Fruit fly (Drosophila melanogaster) whole organism, embryonic: ENCODE measurements around the gene CG31174.
A peak's percentile ranks its signal among the peaks of the same experiment; 100 is the strongest.

Source experiments
- Aef1 ChIP-seq: fragments of 200-800 bp; sonication (Bioruptor generic); IDR thresholded peaks from 3 replicates; pipeline ENCODE4 v1.3.6; 2022; ENCODE audit warnings: missing biosample characterization, missing genetic modification characterization
- Antp ChIP-seq: fragments of 200-800 bp; sonication (Bioruptor generic); optimal IDR thresholded peaks from 3 replicates; lab custom pipeline; 2016; ENCODE audit warnings: missing biosample characterization, missing genetic modification characterization
- Awh ChIP-seq: fragments of 200-800 bp; sonication (Bioruptor generic); IDR thresholded peaks from 2 replicates; pipeline ENCODE4, ENCODE4 v1.3.6; 2022; ENCODE audit warnings: missing biosample characterization, missing genetic modification characterization
- CG10147 ChIP-seq: fragments of 200-800 bp; sonication (Bioruptor generic); optimal IDR thresholded peaks from 2 replicates; lab custom pipeline; 2019; ENCODE audit warnings: missing biosample characterization, mild to moderate bottlenecking, missing genetic modification characterization, moderate library complexity
- CG11085 ChIP-seq: fragments of 200-800 bp; sonication (Bioruptor generic); IDR thresholded peaks from 2 replicates; pipeline ENCODE4 v1.3.6; 2022; ENCODE audit warnings: missing biosample characterization, missing genetic modification characterization
- CG11456 ChIP-seq: fragments of 200-800 bp; sonication (Bioruptor generic); IDR thresholded peaks from 3 replicates; pipeline ENCODE4 v1.3.6; 2022; ENCODE audit warnings: missing biosample characterization, missing genetic modification characterization
- CG11560 ChIP-seq: fragments of 200-800 bp; sonication (Bioruptor generic); IDR thresholded peaks from 3 replicates; pipeline ENCODE4 v1.3.6; 2022; ENCODE audit warnings: missing biosample characterization, missing genetic modification characterization
- CG12299 ChIP-seq: fragments of 200-800 bp; sonication (Bioruptor generic); optimal IDR thresholded peaks from 2 replicates; lab custom pipeline; 2018; ENCODE audit warnings: missing biosample characterization, mild to moderate bottlenecking, missing genetic modification characterization
- CG13894 ChIP-seq: fragments of 200-800 bp; sonication (Bioruptor generic); optimal IDR thresholded peaks from 3 replicates; lab custom pipeline; 2018; ENCODE audit warnings: missing biosample characterization, mild to moderate bottlenecking, missing genetic modification characterization, moderate library complexity
- CG14710 ChIP-seq: fragments of 200-800 bp; sonication (Bioruptor generic); optimal IDR thresholded peaks from 3 replicates; lab custom pipeline; 2019; ENCODE audit warnings: missing biosample characterization, mild to moderate bottlenecking, missing genetic modification characterization, moderate library complexity
- CG17186 ChIP-seq: fragments of 200-800 bp; sonication (Bioruptor generic); optimal IDR thresholded peaks from 3 replicates; lab custom pipeline; 2017; ENCODE audit warnings: missing biosample characterization, missing genetic modification reagents, missing genetic modification characterization
- CG18262 ChIP-seq: fragments of 200-800 bp; optimal IDR thresholded peaks from 3 replicates; lab custom pipeline; 2019; ENCODE audit warnings: missing biosample characterization, mild to moderate bottlenecking, missing genetic modification characterization, moderate library complexity
- CG2120 ChIP-seq: fragments of 200-800 bp; sonication (Bioruptor generic); optimal IDR thresholded peaks from 3 replicates; lab custom pipeline; 2016; ENCODE audit warnings: missing biosample characterization, missing genetic modification characterization
- CG33213 ChIP-seq: fragments of 200-800 bp; sonication (Bioruptor generic); optimal IDR thresholded peaks from 3 replicates; lab custom pipeline; 2016; ENCODE audit warnings: missing biosample characterization, missing genetic modification characterization
- CG33557 ChIP-seq: fragments of 200-800 bp; sonication (Bioruptor generic); optimal IDR thresholded peaks from 2 replicates; lab custom pipeline; 2019; ENCODE audit warnings: missing biosample characterization, mild to moderate bottlenecking, missing genetic modification characterization, moderate library complexity
- CG4404 ChIP-seq: fragments of 200-800 bp; sonication (Bioruptor generic); IDR thresholded peaks from 2 replicates; pipeline ENCODE4 v1.3.6; 2022; ENCODE audit warnings: missing biosample characterization, missing genetic modification characterization
- CG4424 ChIP-seq: fragments of 200-800 bp; sonication (Bioruptor generic); optimal IDR thresholded peaks from 3 replicates; lab custom pipeline; 2016; ENCODE audit warnings: missing biosample characterization, missing genetic modification characterization
- CG6683 ChIP-seq: fragments of 200-800 bp; sonication (Bioruptor generic); optimal IDR thresholded peaks from 2 replicates; lab custom pipeline; 2017; ENCODE audit warnings: missing biosample characterization, mild to moderate bottlenecking, missing genetic modification characterization, missing genetic modification reagents
- CG7556 ChIP-seq: fragments of 200-800 bp; sonication (Bioruptor generic); optimal IDR thresholded peaks from 2 replicates; lab custom pipeline; 2017; ENCODE audit warnings: missing biosample characterization, mild to moderate bottlenecking, missing genetic modification characterization
- CG7839 ChIP-seq: fragments of 200-800 bp; sonication (Bioruptor generic); optimal IDR thresholded peaks from 3 replicates; lab custom pipeline; 2018; ENCODE audit warnings: missing biosample characterization, mild to moderate bottlenecking, missing genetic modification characterization, moderate library complexity
- CG8290 ChIP-seq, 3 experiments: fragments of 200-800 bp; sonication (Bioruptor generic); optimal IDR thresholded peaks; 2 replicates each; lab custom pipeline; 2016 to 2019; ENCODE audit warnings: missing biosample characterization in 3 of 3, missing genetic modification characterization in 3 of 3, mild to moderate bottlenecking in 2 of 3, moderate library complexity in 1 of 3
- CrebB ChIP-seq: fragments of 200-800 bp; sonication (Bioruptor generic); optimal IDR thresholded peaks from 3 replicates; lab custom pipeline; 2018; ENCODE audit warnings: missing biosample characterization, mild to moderate bottlenecking, missing genetic modification characterization
- Dad ChIP-seq: fragments of 200-800 bp; sonication (Bioruptor generic); optimal IDR thresholded peaks from 3 replicates; lab custom pipeline; 2016; ENCODE audit warnings: missing biosample characterization, missing genetic modification characterization
- Dip3 ChIP-seq: fragments of 200-800 bp; sonication (Bioruptor generic); optimal IDR thresholded peaks from 3 replicates; lab custom pipeline; 2016; ENCODE audit warnings: missing biosample characterization, missing genetic modification characterization
- Ets65A ChIP-seq: fragments of 200-800 bp; sonication (Bioruptor generic); peaks from one replicate; lab custom pipeline; 2016; ENCODE audit warnings: missing biosample characterization, missing genetic modification characterization
- Gug ChIP-seq: fragments of 200-800 bp; sonication (Bioruptor generic); IDR thresholded peaks from 4 replicates; pipeline ENCODE4 v1.3.6; 2022; ENCODE audit warnings: missing biosample characterization, missing genetic modification characterization
- HLH4C ChIP-seq: fragments of 200-800 bp; sonication (Bioruptor generic); IDR thresholded peaks from 3 replicates; pipeline ENCODE4 v1.3.6; 2022; ENCODE audit warnings: missing biosample characterization, missing genetic modification characterization; ENCODE audit not compliant: partially characterized antibody
- HmgD ChIP-seq: fragments of 200-800 bp; sonication (Bioruptor generic); optimal IDR thresholded peaks from 3 replicates; lab custom pipeline; 2016; ENCODE audit warnings: missing biosample characterization, missing genetic modification characterization
- Pdp1 ChIP-seq, 2 experiments: fragments of 200-800 bp; sonication (Bioruptor generic); optimal IDR thresholded peaks; 3 replicates each; lab custom pipeline; 2016; ENCODE audit warnings: missing biosample characterization in 2 of 2, missing genetic modification characterization in 2 of 2, mild to moderate bottlenecking in 1 of 2, moderate library complexity in 1 of 2
- Sry-δ ChIP-seq: fragments of 200-800 bp; sonication (Bioruptor generic); optimal IDR thresholded peaks from 2 replicates; lab custom pipeline; 2016; ENCODE audit warnings: missing biosample characterization, missing genetic modification characterization
- Stat92E ChIP-seq, 3 experiments: fragments of >200 bp in 2 of 3; fragments of 200-800 bp in 1 of 3; sonication (Bioruptor generic) in 1 of 3; optimal IDR thresholded peaks; 2 replicates each; lab custom pipeline; 2017 to 2019; ENCODE audit warnings: missing biosample characterization in 3 of 3, missing genetic modification characterization in 3 of 3, mild to moderate bottlenecking in 1 of 3, moderate library complexity in 1 of 3
- abd-A ChIP-seq: fragments of 200-800 bp; sonication (Bioruptor generic); optimal IDR thresholded peaks from 3 replicates; lab custom pipeline; 2019; ENCODE audit warnings: missing biosample characterization, mild to moderate bottlenecking, missing genetic modification characterization, moderate library complexity
- az2 ChIP-seq: fragments of 200-800 bp; sonication (Bioruptor generic); optimal IDR thresholded peaks from 3 replicates; lab custom pipeline; 2016; ENCODE audit warnings: missing biosample characterization, missing genetic modification characterization
- dan ChIP-seq: fragments of 200-800 bp; sonication (Bioruptor generic); IDR thresholded peaks from 2 replicates; pipeline ENCODE4 v1.3.6; 2022; ENCODE audit warnings: missing biosample characterization, missing genetic modification characterization
- emc ChIP-seq: fragments of 200-800 bp; sonication (Bioruptor generic); optimal IDR thresholded peaks from 2 replicates; lab custom pipeline; 2016; ENCODE audit warnings: missing biosample characterization, missing genetic modification characterization
- eyg ChIP-seq: fragments of 200-800 bp; sonication (Bioruptor generic); optimal IDR thresholded peaks from 3 replicates; lab custom pipeline; 2016; ENCODE audit warnings: missing biosample characterization, missing genetic modification characterization
- fru ChIP-seq: fragments of >200 bp; optimal IDR thresholded peaks from 2 replicates; lab custom pipeline; 2017
- hkb ChIP-seq, 2 experiments: fragments of 200-800 bp in 1 of 2; fragments of >200 bp in 1 of 2; sonication (Bioruptor generic) in 1 of 2; IDR thresholded peaks in 1 of 2; optimal IDR thresholded peaks in 1 of 2; 2 replicates each; pipeline versions ENCODE4 v1.3.6 to Lab custom; 2017 to 2022; ENCODE audit warnings: missing biosample characterization in 1 of 2, missing genetic modification characterization in 1 of 2
- lab ChIP-seq: fragments of 200-800 bp; sonication (Bioruptor generic); optimal IDR thresholded peaks from 3 replicates; lab custom pipeline; 2017; ENCODE audit warnings: missing biosample characterization, missing genetic modification characterization, mild to moderate bottlenecking, moderate library complexity, missing genetic modification reagents
- nerfin-2 ChIP-seq: fragments of 200-800 bp; sonication (Bioruptor generic); IDR thresholded peaks from 2 replicates; pipeline ENCODE4 v1.3.6; 2022; ENCODE audit warnings: missing biosample characterization, missing genetic modification characterization; ENCODE audit not compliant: partially characterized antibody
- nom ChIP-seq: fragments of 200-800 bp; sonication (Bioruptor generic); optimal IDR thresholded peaks from 2 replicates; lab custom pipeline; 2017; ENCODE audit warnings: missing biosample characterization, missing genetic modification characterization, mild to moderate bottlenecking, moderate library complexity, missing genetic modification reagents
- pfk ChIP-seq: fragments of 200-800 bp; sonication (Bioruptor generic); optimal IDR thresholded peaks from 2 replicates; lab custom pipeline; 2018; ENCODE audit warnings: missing biosample characterization, mild to moderate bottlenecking, missing genetic modification characterization, moderate library complexity
- pnt ChIP-seq: fragments of 200-800 bp; sonication (Bioruptor generic); optimal IDR thresholded peaks from 3 replicates; lab custom pipeline; 2016; ENCODE audit warnings: missing biosample characterization, missing genetic modification characterization
- pum ChIP-seq: fragments of 200-800 bp; sonication (Bioruptor generic); optimal IDR thresholded peaks from 2 replicates; lab custom pipeline; 2016; ENCODE audit warnings: missing biosample characterization, missing genetic modification characterization
- ranshi ChIP-seq: fragments of 200-800 bp; sonication (Bioruptor generic); IDR thresholded peaks from 2 replicates; pipeline ENCODE4 v1.3.6; 2022; ENCODE audit warnings: missing biosample characterization, missing genetic modification characterization
- ssp ChIP-seq: fragments of 200-800 bp; sonication (Bioruptor generic); IDR thresholded peaks from 2 replicates; pipeline ENCODE4 v1.3.6; 2022; ENCODE audit warnings: missing biosample characterization, missing genetic modification characterization
- tll ChIP-seq, 2 experiments: fragments of 200-800 bp in 1 of 2; fragments of >200 bp in 1 of 2; sonication (Bioruptor generic) in 1 of 2; optimal IDR thresholded peaks; 2 replicates each; lab custom pipeline; 2017 to 2019; ENCODE audit warnings: missing biosample characterization in 2 of 2, missing genetic modification characterization in 2 of 2, mild to moderate bottlenecking in 1 of 2, moderate library complexity in 1 of 2
- wor ChIP-seq: fragments of 200-800 bp; sonication (Bioruptor generic); IDR thresholded peaks from 2 replicates; pipeline ENCODE4 v1.3.6; 2022; ENCODE audit warnings: missing biosample characterization, missing genetic modification characterization
- zen2 ChIP-seq: fragments of 200-800 bp; sonication (Bioruptor generic); IDR thresholded peaks from 3 replicates; pipeline ENCODE4 v1.3.6; 2022; ENCODE audit warnings: missing biosample characterization, missing genetic modification characterization; ENCODE audit not compliant: partially characterized antibody

CG31174 gene

dm6 chr3R:21887588-21888007 is 18.3 kb upstream of the CG31174 start (continued):
- TF ChIP-seq nerfin-2 (GFP tag; lab: Robert Waterston, UW) (no peak), lab (GFP tag; lab: Kevin White, UChicago) (no peak), Gug (GFP tag; lab: Robert Waterston, UW) (peak; percentile 71), CG2120 (GFP tag; lab: Kevin White, UChicago) (peak; percentile 11), Ets65A (peak; percentile 57), ranshi (GFP tag; lab: Robert Waterston, UW) (peak; percentile 53), hkb (optimal IDR thresholded peaks at IDR 0.05; lab: Kevin White, UChicago) (no peak), hkb (GFP tag; IDR thresholded peaks at IDR 0.05; lab: Robert Waterston, UW) (peak; percentile 41; the same call in 1 of the 2 replicates), Aef1 (peak; percentile 39; the same call in 1 of the 3 replicates), CG4424 (GFP tag; lab: Kevin White, UChicago) (peak; percentile 30), CG4404 (peak; percentile 25; the same call in 1 of the 2 replicates), pnt (GFP tag; lab: Kevin White, UChicago) (peak; percentile 35), Dad (no peak), CG11085 (GFP tag; lab: Robert Waterston, UW) (0 out of 2 replicates have a peak, but pooled peaks have one; percentile 19), CG13894 (tag; lab: Kevin White, UChicago) (no peak), CG33557 (peak; percentile 13), CG11456 (GFP tag; lab: Robert Waterston, UW) (peak; percentile 57; the same call in 1 of the 3 replicates), Stat92E (GFP tag; optimal IDR thresholded peaks at IDR 0.05; lab: Kevin White, UChicago) (no peak), CG17186 (no peak), eyg (GFP tag; lab: Kevin White, UChicago) (no peak), Dip3 (GFP tag; lab: Kevin White, UChicago) (no peak), CrebB (tag; lab: Kevin White, UChicago) (no peak), fru (no peak), nom (GFP tag; lab: Kevin White, UChicago) (no peak), CG18262 (tag; lab: Kevin White, UChicago) (peak; percentile 79), CG8290 (GFP tag; optimal IDR thresholded peaks at IDR 0.05; lab: Kevin White, UChicago) (no peak), CG8290 (tag; optimal IDR thresholded peaks at IDR 0.05; lab: Kevin White, UChicago) (no peak), CG33213 (no peak), CG14710 (peak; percentile 38), Awh (0 out of 2 replicates have a peak, but pooled peaks have one; percentile 43), zen2 (GFP tag; lab: Robert Waterston, UW) (no peak), pum (GFP tag; lab: Kevin White, UChicago) (peak; percentile 11), tll (GFP tag; optimal IDR thresholded peaks at IDR 0.05; lab: Kevin White, UChicago) (no peak), abd-A (tag; lab: Kevin White, UChicago) (no peak), CG10147 (GFP tag; lab: Kevin White, UChicago) (no peak), emc (GFP tag; lab: Kevin White, UChicago) (no peak), CG11560 (tag; lab: Robert Waterston, UW) (no peak), CG6683 (GFP tag; lab: Kevin White, UChicago) (no peak), az2 (GFP tag; lab: Kevin White, UChicago) (peak; percentile 12), pfk (GFP tag; lab: Kevin White, UChicago) (no peak), HLH4C (no peak), dan (no peak), CG7556 (GFP tag; lab: Kevin White, UChicago) (peak; percentile 50), Antp (GFP tag; lab: Kevin White, UChicago) (peak; percentile 25), CG7839 (tag; lab: Kevin White, UChicago) (peak; percentile 75), HmgD (GFP tag; lab: Kevin White, UChicago) (no peak), ssp (GFP tag; lab: Robert Waterston, UW) (peak; percentile 34; the same call in 1 of the 2 replicates), Sry-δ (GFP tag; lab: Kevin White, UChicago) (no peak), Pdp1 (GFP tag; optimal IDR thresholded peaks at IDR 0.05; lab: Kevin White, UChicago) (peak; percentile 33 to 37), CG12299 (tag; lab: Kevin White, UChicago) (no peak), wor (GFP tag; lab: Robert Waterston, UW) (no peak)
